Fruit fly (Drosophila melanogaster): ENCODE results near the gene Pect.

DNA sequence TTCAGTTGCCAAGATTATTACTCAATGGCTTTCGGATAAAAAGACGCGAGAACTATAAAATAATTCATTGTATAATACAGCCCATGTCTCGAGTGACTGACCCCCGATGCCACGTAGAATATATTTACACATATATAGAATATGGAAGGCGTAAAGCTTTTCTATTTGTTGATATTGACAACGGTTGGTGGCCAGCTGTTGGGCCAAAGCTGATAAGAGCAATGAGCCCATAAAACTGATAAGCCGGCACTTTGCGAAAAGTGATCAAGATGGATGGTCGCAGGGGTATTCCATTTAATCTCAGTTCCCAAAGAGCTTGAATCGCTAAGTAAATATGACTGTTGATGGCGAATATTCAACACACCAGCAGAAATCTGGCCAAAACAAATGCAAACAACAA, 13.0 kb upstream of the Pect start:
- no peak for TF ChIP-seq h (optimal IDR thresholded peaks at IDR 0.05)
- no peak for TF ChIP-seq insv (optimal IDR thresholded peaks at IDR 0.05)
- no peak for TF ChIP-seq psq (optimal IDR thresholded peaks at IDR 0.05)
